Fruit fly (Drosophila melanogaster): ENCODE results near the gene CG14963.

CG14963 gene

DNA sequence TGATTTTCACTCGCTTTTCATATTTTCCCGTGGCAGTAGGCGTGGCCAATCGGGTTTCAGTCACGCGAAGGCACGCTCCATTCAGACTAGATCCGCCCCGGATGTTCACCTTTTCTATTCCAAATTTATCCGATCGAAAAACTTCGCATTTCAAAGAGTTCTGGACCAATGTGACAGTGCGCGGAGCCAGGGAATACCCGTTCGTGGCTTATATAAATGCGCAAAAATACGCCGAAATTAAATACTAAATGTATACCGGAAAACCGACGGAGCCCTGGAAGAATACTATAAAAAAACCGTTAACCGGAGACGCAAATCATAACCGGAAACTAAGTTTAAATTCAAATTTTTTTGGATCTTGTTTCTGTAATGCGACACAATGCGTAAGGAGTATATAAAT, 44.8 kb downstream of the CG14963 start, which contains the start of gene promL:
promL (minus strand) TSS at position 181 of the 400 bp plus-strand sequence.
- no peak for TF ChIP-seq Myc (optimal IDR thresholded peaks at IDR 0.05)
- TF ChIP-seq lola (GFP tag; optimal IDR thresholded peaks at IDR 0.05) = no peak
- no peak for TF ChIP-seq CG32264 (GFP tag; optimal IDR thresholded peaks at IDR 0.05)
- TF ChIP-seq fru (GFP tag; optimal IDR thresholded peaks at IDR 0.05) = peak; percentile 64
- TF ChIP-seq Rel (GFP tag; optimal IDR thresholded peaks at IDR 0.05) = no peak
- peak; percentile 98 for TF ChIP-seq Rel (tag; optimal IDR thresholded peaks at IDR 0.05)
- TF ChIP-seq rgr (GFP tag; optimal IDR thresholded peaks at IDR 0.05) = peak; percentile 62
- no peak for TF ChIP-seq Jra (GFP tag; optimal IDR thresholded peaks at IDR 0.05)
- TF ChIP-seq Vsx2 (GFP tag; optimal IDR thresholded peaks at IDR 0.05; ENCODE audit: partially characterized antibody) = no peak
- TF ChIP-seq N (GFP tag; optimal IDR thresholded peaks at IDR 0.05) = no peak
- TF ChIP-seq br (GFP tag; optimal IDR thresholded peaks at IDR 0.05) = peak; percentile 56
- peak; percentile 63 for TF ChIP-seq Sp1 (GFP tag; optimal IDR thresholded peaks at IDR 0.05)
- TF ChIP-seq CG9705 (GFP tag; optimal IDR thresholded peaks at IDR 0.05) = peak; percentile 43
- peak; percentile 14 for TF ChIP-seq sv (GFP tag; optimal IDR thresholded peaks at IDR 0.05)
- TF ChIP-seq OdsH (GFP tag; optimal IDR thresholded peaks at IDR 0.05) = peak; percentile 32
- peak; percentile 64 for TF ChIP-seq Hr83 (GFP tag; optimal IDR thresholded peaks at IDR 0.05; ENCODE audit: poor library complexity, severe bottlenecking)
- TF ChIP-seq foxo (GFP tag; optimal IDR thresholded peaks at IDR 0.05) = peak in 1 of 2 experiments; percentile 41
- TF ChIP-seq tai (GFP tag; optimal IDR thresholded peaks at IDR 0.05) = no peak
- peak; percentile 49 for TF ChIP-seq HLH106 (tag; optimal IDR thresholded peaks at IDR 0.05)
- peak; percentile 21 for TF ChIP-seq ey (GFP tag; optimal IDR thresholded peaks at IDR 0.05)
- no peak for TF ChIP-seq dsf (GFP tag; optimal IDR thresholded peaks at IDR 0.05; ENCODE audit: borderline replicate concordance)
- TF ChIP-seq brk (GFP tag; optimal IDR thresholded peaks at IDR 0.05) = peak; percentile 69
- peak in 1 of 2 experiments; percentile 10 for TF ChIP-seq dl (GFP tag; optimal IDR thresholded peaks at IDR 0.05; ENCODE audit: insufficient read depth in 1 of 2, partially characterized antibody in 2 of 2)
- no peak for TF ChIP-seq Abd-B (GFP tag; optimal IDR thresholded peaks at IDR 0.05)
- no peak for TF ChIP-seq Hnf4 (GFP tag; optimal IDR thresholded peaks at IDR 0.05)
- no peak for TF ChIP-seq sage (GFP tag; optimal IDR thresholded peaks at IDR 0.05)
- peak; percentile 58 for TF ChIP-seq h (GFP tag; optimal IDR thresholded peaks at IDR 0.05)
- TF ChIP-seq dmrt93B (GFP tag; optimal IDR thresholded peaks at IDR 0.05) = peak; percentile 1
- TF ChIP-seq woc (GFP tag; optimal IDR thresholded peaks at IDR 0.05) = no peak
- no peak for TF ChIP-seq Hr78 (GFP tag; optimal IDR thresholded peaks at IDR 0.05)
- peak; percentile 1 for TF ChIP-seq psq (GFP tag; optimal IDR thresholded peaks at IDR 0.05)
- no peak for TF ChIP-seq Dif (GFP tag; optimal IDR thresholded peaks at IDR 0.05; ENCODE audit: partially characterized antibody)

DNA sequence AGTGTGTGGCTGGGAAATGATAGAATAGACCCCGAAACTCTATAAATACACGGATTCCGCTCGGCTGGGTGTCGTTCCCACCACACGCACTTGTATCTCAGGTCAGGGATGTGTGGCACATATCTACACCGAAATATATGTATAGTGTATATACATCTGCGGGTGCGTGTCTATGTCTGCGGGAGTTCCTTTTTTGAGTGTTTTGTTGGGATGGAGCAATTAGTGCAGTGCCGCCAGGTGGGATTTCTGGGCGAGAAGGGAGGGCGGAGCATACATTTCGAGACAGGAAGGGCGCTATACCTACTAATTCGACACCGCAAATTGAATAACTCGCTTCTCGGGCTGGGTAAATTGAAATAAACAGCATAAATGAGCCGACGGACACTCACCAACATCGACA, 45.9 kb downstream of the CG14963 start:
- no peak for TF ChIP-seq lola (GFP tag; optimal IDR thresholded peaks at IDR 0.05)

DNA sequence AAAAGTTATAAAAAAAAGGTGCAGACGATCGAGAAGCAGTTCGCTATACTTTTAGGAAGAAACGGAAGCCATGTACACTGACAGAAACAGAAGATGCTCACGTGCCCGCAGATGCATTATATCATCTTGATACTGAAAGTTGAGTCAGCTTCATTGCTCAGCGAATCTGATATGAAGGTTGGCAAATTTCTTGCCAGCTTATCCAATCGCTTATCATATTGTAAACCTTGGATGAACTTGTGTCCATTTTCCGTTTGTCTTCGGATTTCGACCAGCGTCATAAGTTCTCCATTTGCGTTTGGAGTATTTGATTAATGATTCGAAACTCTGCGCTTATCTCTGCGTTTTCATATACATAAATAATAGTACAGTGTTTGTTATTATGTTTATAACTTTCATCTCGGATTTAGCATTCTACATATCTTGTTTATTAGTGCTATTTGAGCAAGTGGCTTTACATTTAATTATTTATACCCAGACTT, 46.7 kb downstream of the CG14963 start:
- TF ChIP-seq Hr83 (GFP tag; optimal IDR thresholded peaks at IDR 0.05; ENCODE audit: poor library complexity, severe bottlenecking) = no peak
- TF ChIP-seq ey (GFP tag; optimal IDR thresholded peaks at IDR 0.05) = peak; percentile 5
- TF ChIP-seq psq (GFP tag; optimal IDR thresholded peaks at IDR 0.05) = peak; percentile 25

DNA sequence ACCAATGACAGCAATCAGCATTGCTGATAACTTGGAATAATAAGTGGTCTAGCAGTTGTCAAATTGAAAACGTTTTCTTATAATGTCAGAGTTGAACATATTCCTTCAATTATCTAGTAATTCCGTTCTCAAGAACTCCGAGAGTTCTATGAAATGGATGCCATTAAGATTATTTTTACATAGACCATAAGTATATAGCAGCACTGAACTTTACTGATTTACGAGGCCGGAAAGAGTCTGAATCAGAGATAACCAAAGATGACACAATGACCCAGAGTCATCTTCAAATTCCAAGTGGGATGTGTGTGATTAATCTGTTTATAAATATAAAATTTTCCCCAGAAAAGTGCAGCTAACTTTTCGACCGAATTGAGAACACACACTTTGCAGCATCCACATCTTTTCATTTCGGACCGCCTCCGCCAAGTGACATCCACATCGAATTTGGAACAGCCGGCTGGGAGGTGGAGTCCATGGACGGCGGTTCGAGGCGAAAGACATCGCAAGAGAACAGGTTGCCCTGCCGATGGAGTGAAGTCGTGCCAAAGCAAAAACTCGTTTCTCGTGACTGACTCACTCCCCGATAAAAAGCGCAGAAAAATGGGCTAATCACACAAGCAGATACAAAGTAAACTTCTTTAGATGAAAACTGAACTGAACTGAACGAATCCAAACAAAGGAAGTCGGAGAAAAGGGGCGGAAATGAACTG, 47.3 kb downstream of the CG14963 start:
- peak; percentile 7 for TF ChIP-seq woc (GFP tag; optimal IDR thresholded peaks at IDR 0.05)
- no peak for TF ChIP-seq dsf (GFP tag; optimal IDR thresholded peaks at IDR 0.05; ENCODE audit: borderline replicate concordance)
- no peak for TF ChIP-seq Mio (GFP tag; optimal IDR thresholded peaks at IDR 0.05)
- TF ChIP-seq sage (GFP tag; optimal IDR thresholded peaks at IDR 0.05) = no peak
- no peak for TF ChIP-seq Hr83 (GFP tag; optimal IDR thresholded peaks at IDR 0.05; ENCODE audit: poor library complexity, severe bottlenecking)
- TF ChIP-seq Myc (optimal IDR thresholded peaks at IDR 0.05) = no peak
- TF ChIP-seq Vsx2 (GFP tag; optimal IDR thresholded peaks at IDR 0.05; ENCODE audit: partially characterized antibody) = peak; percentile 62
- no peak for TF ChIP-seq HLH106 (tag; optimal IDR thresholded peaks at IDR 0.05)

Measured in whole organism, wandering third instar larva.